Worm (Caenorhabditis elegans) whole organism, L4 larva: ENCODE measurements around the gene T04C12.9.

Source experiments
- R02D3.7 ChIP-seq: fragments of 150-350 bp; sonication (generic microtip); optimal IDR thresholded peaks from 3 replicates; lab custom pipeline; 2014; ENCODE audit warnings: missing biosample characterization, missing genetic modification characterization
- Y5F2A.4 ChIP-seq: fragments of 200-800 bp; sonication (Bioruptor generic); optimal IDR thresholded peaks from 2 replicates; lab custom pipeline; 2018; ENCODE audit warnings: mild to moderate bottlenecking, missing genetic modification characterization, missing compliant biosample characterization
- aly-2 ChIP-seq: sonication (generic microtip); optimal IDR thresholded peaks from 2 replicates; lab custom pipeline; 2018; ENCODE audit warnings: missing biosample characterization, missing genetic modification characterization
- dmd-6 ChIP-seq: fragments of 200-800 bp; sonication (Bioruptor generic); IDR thresholded peaks from 2 replicates; pipeline ENCODE4 v1.3.6; 2022; ENCODE audit warnings: missing genetic modification reagents, missing genetic modification characterization, missing compliant biosample characterization
- fkh-10 ChIP-seq: fragments of 150-350 bp; optimal IDR thresholded peaks from 2 replicates; lab custom pipeline; 2014; ENCODE audit warnings: missing biosample characterization, missing genetic modification reagents, missing genetic modification characterization
- fos-1 ChIP-seq: fragments of 150-350 bp; optimal IDR thresholded peaks from 2 replicates; lab custom pipeline; 2014; ENCODE audit warnings: missing biosample characterization, missing genetic modification characterization
- hlh-30 ChIP-seq: sonication (generic microtip); optimal IDR thresholded peaks from 2 replicates; lab custom pipeline; 2017; ENCODE audit warnings: antibody characterized with exemption, mild to moderate bottlenecking, missing genetic modification characterization, missing compliant biosample characterization; ENCODE audit not compliant: insufficient read depth
- jun-1 ChIP-seq: fragments of 150-350 bp; optimal IDR thresholded peaks from 2 replicates; lab custom pipeline; 2014; ENCODE audit warnings: missing biosample characterization, missing genetic modification reagents, missing genetic modification characterization
- lim-7 ChIP-seq: fragments of 200-800 bp; sonication (Bioruptor generic); IDR thresholded peaks from 2 replicates; pipeline ENCODE4 v1.3.6; 2022; ENCODE audit warnings: missing genetic modification characterization, missing compliant biosample characterization
- mdl-1 ChIP-seq, 2 experiments: fragments of 150-350 bp in 1 of 2; sonication (generic microtip) in 1 of 2; optimal IDR thresholded peaks; 2 replicates each; lab custom pipeline; 2014 to 2017; ENCODE audit warnings: missing biosample characterization in 2 of 2, missing genetic modification characterization in 2 of 2
- spr-1 ChIP-seq: sonication (generic microtip); optimal IDR thresholded peaks from 2 replicates; lab custom pipeline; 2016; ENCODE audit warnings: mild to moderate bottlenecking, missing genetic modification characterization, missing compliant biosample characterization
- zfp-3 ChIP-seq: fragments of 200-800 bp; sonication (Bioruptor generic); conservative IDR thresholded peaks from 2 replicates; pipeline ENCODE4 v1.3.6; 2022; ENCODE audit warnings: missing genetic modification reagents, missing genetic modification characterization, missing compliant biosample characterization
- ztf-11 ChIP-seq: fragments of 150-350 bp; optimal IDR thresholded peaks from 2 replicates; lab custom pipeline; 2014; ENCODE audit warnings: missing biosample characterization, missing genetic modification characterization

ce11 chrV:11030675-11031074 lies 32.3 kb downstream of the T04C12.9 start:
- TF ChIP-seq lim-7 (GFP tag; lab: Robert Waterston, UW) (no peak), ztf-11 (no peak), fkh-10 (no peak), hlh-30 (tag; lab: Kevin White, UChicago) (no peak), zfp-3 (GFP tag; lab: Robert Waterston, UW) (no peak), mdl-1 (tag; optimal IDR thresholded peaks at IDR 0.05; lab: Kevin White, UChicago) (no peak), Y5F2A.4 (GFP tag; lab: Kevin White, UChicago) (no peak), aly-2 (tag; lab: Kevin White, UChicago) (no peak), R02D3.7 (tag; lab: Kevin White, UChicago) (no peak), fos-1 (tag; lab: Kevin White, UChicago) (no peak), spr-1 (tag; lab: Kevin White, UChicago) (no peak), jun-1 (tag; lab: Kevin White, UChicago) (no peak), dmd-6 (GFP tag; lab: Robert Waterston, UW) (no peak)
